Worm (Caenorhabditis elegans) whole organism, L4 larva: Measurements from ENCODE around the gene B0228.6.

Experiments used
- daf-16 ChIP-seq, 3 experiments: sonication (generic microtip); optimal IDR thresholded peaks; 2 replicates each; lab custom pipeline; 2016 to 2017; ENCODE audit warnings: missing genetic modification characterization in 3 of 3, missing genetic modification reagents in 3 of 3, mild to moderate bottlenecking in 2 of 3, missing compliant biosample characterization in 2 of 3, missing biosample characterization in 1 of 3, moderate library complexity in 1 of 3
- dmd-9 ChIP-seq: fragments of 200-800 bp; sonication (Bioruptor generic); IDR thresholded peaks from 2 replicates; pipeline ENCODE4 v1.3.6; 2022; ENCODE audit warnings: missing genetic modification reagents, missing genetic modification characterization, missing compliant biosample characterization
- duxl-1 ChIP-seq: sonication (generic microtip); optimal IDR thresholded peaks from 2 replicates; lab custom pipeline; 2016; ENCODE audit warnings: mild to moderate bottlenecking, missing genetic modification characterization, moderate library complexity, missing compliant biosample characterization; ENCODE audit not compliant: poor library complexity
- lin-39 ChIP-seq: fragments of 150-350 bp; optimal IDR thresholded peaks from 2 replicates; lab custom pipeline; 2014; ENCODE audit warnings: missing biosample characterization, missing genetic modification reagents, missing genetic modification characterization
- lsy-2 ChIP-seq, 2 experiments: fragments of 150-350 bp in 1 of 2; sonication (generic microtip) in 1 of 2; optimal IDR thresholded peaks; 2 replicates each; lab custom pipeline; 2014 to 2017; ENCODE audit warnings: missing biosample characterization in 2 of 2, missing genetic modification characterization in 2 of 2
- mdl-1 ChIP-seq, 2 experiments: fragments of 150-350 bp in 1 of 2; sonication (generic microtip) in 1 of 2; optimal IDR thresholded peaks; 2 replicates each; lab custom pipeline; 2014 to 2017; ENCODE audit warnings: missing biosample characterization in 2 of 2, missing genetic modification characterization in 2 of 2
- mdt-29 ChIP-seq: fragments of 200-800 bp; sonication (Bioruptor generic); IDR thresholded peaks from 2 replicates; pipeline ENCODE4 v1.3.6; 2022; ENCODE audit warnings: missing genetic modification reagents, missing genetic modification characterization, missing compliant biosample characterization
- pha-4 ChIP-seq, 2 experiments: fragments of 150-350 bp in 1 of 2; fragments of 200-800 bp in 1 of 2; sonication (Bioruptor generic) in 1 of 2; IDR thresholded peaks in 1 of 2; optimal IDR thresholded peaks in 1 of 2; 2 replicates each; pipeline versions ENCODE4 v1.3.6 to Lab custom; 2014 to 2022; ENCODE audit warnings: missing genetic modification characterization in 2 of 2, missing genetic modification reagents in 2 of 2, missing biosample characterization in 1 of 2, missing compliant biosample characterization in 1 of 2

DNA sequence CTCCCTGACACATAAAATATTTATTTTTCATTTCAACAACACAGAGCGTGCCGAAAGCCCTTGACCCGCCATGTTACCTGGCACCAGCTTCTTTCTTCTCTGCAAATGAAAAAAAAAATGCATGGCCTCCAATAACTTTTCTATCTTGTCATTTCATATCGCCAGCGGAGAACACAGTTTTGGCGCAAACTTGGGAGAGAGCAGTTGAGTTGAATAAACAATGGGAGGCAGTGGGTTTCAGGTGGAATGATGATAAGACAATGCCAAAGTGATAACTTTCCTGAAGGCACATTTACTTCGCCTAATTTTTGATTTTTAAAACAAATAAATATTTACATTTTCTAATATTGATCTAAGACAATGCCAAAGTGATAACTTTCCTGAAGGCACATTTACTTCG is 46.3 kb upstream of the B0228.6 start:
- TF ChIP-seq lsy-2 (tag; optimal IDR thresholded peaks at IDR 0.05; lab: Kevin White, UChicago): no peak
- no peak for TF ChIP-seq duxl-1 (tag; lab: Kevin White, UChicago)
- TF ChIP-seq dmd-9 (GFP tag; lab: Robert Waterston, UW): no peak
- TF ChIP-seq mdt-29 (GFP tag; lab: Robert Waterston, UW): no peak
- no peak for TF ChIP-seq mdl-1 (tag; optimal IDR thresholded peaks at IDR 0.05; lab: Kevin White, UChicago)
- no peak for TF ChIP-seq pha-4 (GFP tag; IDR thresholded peaks at IDR 0.05; lab: Robert Waterston, UW)
- no peak for TF ChIP-seq pha-4 (tag; optimal IDR thresholded peaks at IDR 0.05; lab: Kevin White, UChicago)
- no peak for TF ChIP-seq daf-16 (GFP tag; optimal IDR thresholded peaks at IDR 0.05; lab: Kevin White, UChicago)
- TF ChIP-seq daf-16 (tag; optimal IDR thresholded peaks at IDR 0.05; lab: Kevin White, UChicago): no peak
- TF ChIP-seq lin-39 (tag; lab: Kevin White, UChicago): no peak
